Fruit fly (Drosophila melanogaster): ENCODE measurements around the gene CG31668.

The CG31668 gene

dm6 chr2L:2171366-2172078, 34.4 kb downstream of the CG31668 start (continued):
- TF ChIP-seq CG6272 (GFP tag; IDR thresholded peaks at IDR 0.05) (no peak), ac (GFP tag; optimal IDR thresholded peaks at IDR 0.05) (no peak), CG32772 (GFP tag; IDR thresholded peaks at IDR 0.05) (no peak), tx (GFP tag; optimal IDR thresholded peaks at IDR 0.05) (no peak), CG3838 (GFP tag; optimal IDR thresholded peaks at IDR 0.05) (no peak), CG16815 (GFP tag; optimal IDR thresholded peaks at IDR 0.05) (no peak), Hmr (GFP tag; optimal IDR thresholded peaks at IDR 0.05) (peak; percentile 43), CG2678 (tag; optimal IDR thresholded peaks at IDR 0.05) (peak; percentile 26), prd (optimal IDR thresholded peaks at IDR 0.05) (no peak), prd (GFP tag; IDR thresholded peaks at IDR 0.05) (no peak), kah (GFP tag; optimal IDR thresholded peaks at IDR 0.05) (peak; percentile 66), Nf-YB (GFP tag; optimal IDR thresholded peaks at IDR 0.05) (peak; percentile 73), CG3281 (GFP tag; optimal IDR thresholded peaks at IDR 0.05) (peak; percentile 13), zf30C (GFP tag; optimal IDR thresholded peaks at IDR 0.05) (no peak), Deaf1 (tag; optimal IDR thresholded peaks at IDR 0.05) (no peak), gt (GFP tag; IDR thresholded peaks at IDR 0.05) (no peak), BEAF-32 (GFP tag; optimal IDR thresholded peaks at IDR 0.05) (no peak), sd (tag; optimal IDR thresholded peaks at IDR 0.05) (peak; percentile 88), psq (GFP tag; optimal IDR thresholded peaks at IDR 0.05) (no peak), nau (GFP tag; optimal IDR thresholded peaks at IDR 0.05) (no peak), CG33213 (GFP tag; optimal IDR thresholded peaks at IDR 0.05) (no peak), CG13624 (GFP tag; optimal IDR thresholded peaks at IDR 0.05) (no peak), aop (GFP tag; IDR thresholded peaks at IDR 0.05) (peak; percentile 99), Hmx (GFP tag; optimal IDR thresholded peaks at IDR 0.05) (no peak), crol (GFP tag; IDR thresholded peaks at IDR 0.05) (peak; percentile 95), MESR4 (GFP tag; optimal IDR thresholded peaks at IDR 0.05) (no peak), Jarid2 (GFP tag; optimal IDR thresholded peaks at IDR 0.05) (peak; percentile 19)

DNA sequence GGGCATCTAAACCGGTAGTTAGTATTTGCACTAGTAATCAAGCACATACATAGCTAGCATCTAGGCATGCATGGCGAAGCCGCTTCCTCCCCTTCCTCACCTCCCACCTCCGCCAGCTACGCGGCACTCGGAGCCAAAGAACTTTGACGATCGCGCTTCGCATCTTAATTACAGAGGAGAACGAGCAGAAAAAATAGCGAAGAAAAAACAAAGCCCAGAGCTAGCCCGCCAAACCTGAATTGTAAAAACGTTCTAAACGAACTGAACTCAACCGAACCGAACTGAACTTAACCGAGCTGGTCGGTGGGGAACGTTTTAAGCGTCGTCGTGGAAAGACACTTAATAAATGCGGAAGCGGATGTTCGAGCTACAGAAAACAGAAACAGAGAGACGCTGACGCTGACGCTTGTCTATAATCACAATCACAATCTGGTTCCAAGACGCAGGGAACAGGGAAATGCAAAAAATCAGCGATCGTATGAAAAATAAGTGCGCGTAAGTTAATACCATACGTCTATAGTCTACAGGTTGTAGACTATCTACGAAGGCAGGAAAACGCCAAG, 37.0 kb downstream of the CG31668 start:
- TF ChIP-seq nom (GFP tag; optimal IDR thresholded peaks at IDR 0.05) (peak; percentile 2), seq (GFP tag; IDR thresholded peaks at IDR 0.05) (no peak), Eip74EF (GFP tag; optimal IDR thresholded peaks at IDR 0.05) (peak in 1 of 2 experiments; percentile 55), MBD-R2 (GFP tag; IDR thresholded peaks at IDR 0.05) (no peak), CG34224 (GFP tag; IDR thresholded peaks at IDR 0.05; ENCODE audit: partially characterized antibody) (0 out of 3 replicates have a peak, but pooled peaks have one; percentile 23), Poxn (GFP tag; IDR thresholded peaks at IDR 0.05) (no peak), CG5245 (GFP tag; optimal IDR thresholded peaks at IDR 0.05) (no peak), CG13894 (tag; optimal IDR thresholded peaks at IDR 0.05) (peak; percentile 11), crol (GFP tag; IDR thresholded peaks at IDR 0.05) (peak; percentile 56), chinmo (GFP tag; IDR thresholded peaks at IDR 0.05; ENCODE audit: partially characterized antibody) (peak; percentile 91; the same call in 3 of the 4 replicates), CG10543 (GFP tag; optimal IDR thresholded peaks at IDR 0.05) (peak; percentile 36), sob (GFP tag; IDR thresholded peaks at IDR 0.05) (no peak), sd (tag; optimal IDR thresholded peaks at IDR 0.05) (peak; percentile 23), Deaf1 (tag; optimal IDR thresholded peaks at IDR 0.05) (peak; percentile 53)
